Worm (Caenorhabditis elegans) whole organism, late embryonic: ENCODE results near the gene sap-49.

ENCODE experiments used
- C08G9.2 ChIP-seq: sonication (generic microtip); optimal IDR thresholded peaks from 2 replicates; lab custom pipeline; 2016; ENCODE audit warnings: mild to moderate bottlenecking, missing genetic modification characterization, moderate library complexity, missing compliant biosample characterization
- C38D4.7 ChIP-seq: fragments of 200-800 bp; sonication (Bioruptor generic); optimal IDR thresholded peaks from 2 replicates; lab custom pipeline; 2018; ENCODE audit warnings: mild to moderate bottlenecking, missing genetic modification characterization, moderate library complexity, missing compliant biosample characterization
- F13H6.1 ChIP-seq: sonication (generic microtip); optimal IDR thresholded peaks from 2 replicates; lab custom pipeline; 2016; ENCODE audit warnings: missing genetic modification characterization, missing compliant biosample characterization
- K02D7.2 ChIP-seq: sonication (generic microtip); optimal IDR thresholded peaks from 2 replicates; lab custom pipeline; 2017; ENCODE audit warnings: mild to moderate bottlenecking, missing genetic modification characterization, missing compliant biosample characterization
- T23F11.4 ChIP-seq: fragments of 200-800 bp; sonication (Bioruptor generic); optimal IDR thresholded peaks from 2 replicates; lab custom pipeline; 2018; ENCODE audit warnings: mild to moderate bottlenecking, missing genetic modification characterization, missing compliant biosample characterization
- Y22D7AL.16 ChIP-seq: sonication (generic microtip); optimal IDR thresholded peaks from 2 replicates; lab custom pipeline; 2016; ENCODE audit warnings: missing genetic modification characterization, missing compliant biosample characterization
- ceh-18 ChIP-seq: sonication (generic microtip); optimal IDR thresholded peaks from 2 replicates; lab custom pipeline; 2016; ENCODE audit warnings: missing genetic modification characterization, missing compliant biosample characterization
- ceh-19 ChIP-seq: fragments of 200-800 bp; sonication (Bioruptor generic); optimal IDR thresholded peaks from 2 replicates; lab custom pipeline; 2018; ENCODE audit warnings: mild to moderate bottlenecking, missing genetic modification characterization, missing compliant biosample characterization
- ceh-24 ChIP-seq: sonication (generic microtip); optimal IDR thresholded peaks from 2 replicates; lab custom pipeline; 2016; ENCODE audit warnings: mild to moderate bottlenecking, missing genetic modification characterization, missing compliant biosample characterization
- ceh-30 ChIP-seq: fragments of 150-350 bp; optimal IDR thresholded peaks from 2 replicates; lab custom pipeline; 2014; ENCODE audit warnings: missing biosample characterization, missing genetic modification characterization
- ceh-31 ChIP-seq: sonication (generic microtip); optimal IDR thresholded peaks from 2 replicates; lab custom pipeline; 2016; ENCODE audit warnings: missing genetic modification characterization, missing compliant biosample characterization
- ceh-34 ChIP-seq: sonication (generic microtip); optimal IDR thresholded peaks from 2 replicates; lab custom pipeline; 2016; ENCODE audit warnings: mild to moderate bottlenecking, missing genetic modification characterization, missing compliant biosample characterization
- ceh-48 ChIP-seq: sonication (generic microtip); optimal IDR thresholded peaks from 2 replicates; lab custom pipeline; 2016; ENCODE audit warnings: missing genetic modification characterization, inconsistent platforms, missing compliant biosample characterization
- ceh-9 ChIP-seq: sonication (generic microtip); optimal IDR thresholded peaks from 2 replicates; lab custom pipeline; 2016; ENCODE audit warnings: mild to moderate bottlenecking, missing genetic modification characterization, inconsistent platforms, missing compliant biosample characterization
- che-1 ChIP-seq: sonication (generic microtip); optimal IDR thresholded peaks from 2 replicates; lab custom pipeline; 2016; ENCODE audit warnings: mild to moderate bottlenecking, missing genetic modification characterization, missing compliant biosample characterization
- dmd-4 ChIP-seq: sonication (generic microtip); optimal IDR thresholded peaks from 2 replicates; lab custom pipeline; 2016; ENCODE audit warnings: borderline replicate concordance, missing genetic modification characterization, missing compliant biosample characterization
- dve-1 ChIP-seq: sonication (generic microtip); optimal IDR thresholded peaks from 2 replicates; lab custom pipeline; 2017; ENCODE audit warnings: antibody characterized with exemption, mild to moderate bottlenecking, missing genetic modification characterization, missing compliant biosample characterization
- fkh-10 ChIP-seq: fragments of 150-350 bp; optimal IDR thresholded peaks from 2 replicates; lab custom pipeline; 2014; ENCODE audit warnings: missing biosample characterization, missing genetic modification reagents, missing genetic modification characterization
- fkh-6 ChIP-seq: sonication (generic microtip); optimal IDR thresholded peaks from 2 replicates; lab custom pipeline; 2016; ENCODE audit warnings: missing genetic modification characterization, missing compliant biosample characterization
- gmeb-2 ChIP-seq: sonication (generic microtip); optimal IDR thresholded peaks from 2 replicates; lab custom pipeline; 2016; ENCODE audit warnings: missing genetic modification characterization, inconsistent platforms, missing compliant biosample characterization
- hlh-6 ChIP-seq: sonication (generic microtip); optimal IDR thresholded peaks from 2 replicates; lab custom pipeline; 2016; ENCODE audit warnings: missing genotype, missing genetic modification characterization, missing compliant biosample characterization
- hlh-8 ChIP-seq: sonication (generic microtip); optimal IDR thresholded peaks from 2 replicates; lab custom pipeline; 2016; ENCODE audit warnings: missing genotype, missing genetic modification characterization, missing compliant biosample characterization
- lin-11 ChIP-seq: fragments of 200-800 bp; sonication (Bioruptor generic); optimal IDR thresholded peaks from 2 replicates; lab custom pipeline; 2018; ENCODE audit warnings: mild to moderate bottlenecking, missing genetic modification characterization, missing compliant biosample characterization
- nhr-11 ChIP-seq: fragments of 150-350 bp; optimal IDR thresholded peaks from 2 replicates; lab custom pipeline; 2014; ENCODE audit warnings: missing biosample characterization, missing genetic modification characterization
- nhr-232 ChIP-seq: sonication (generic microtip); optimal IDR thresholded peaks from 2 replicates; lab custom pipeline; 2016; ENCODE audit warnings: missing genetic modification characterization, missing compliant biosample characterization
- npax-4 ChIP-seq: sonication (generic microtip); optimal IDR thresholded peaks from 2 replicates; lab custom pipeline; 2016; ENCODE audit warnings: missing genetic modification characterization, missing compliant biosample characterization
- odd-2 ChIP-seq: sonication (generic microtip); optimal IDR thresholded peaks from 2 replicates; lab custom pipeline; 2017; ENCODE audit warnings: antibody characterized with exemption, mild to moderate bottlenecking, missing genetic modification characterization, missing compliant biosample characterization
- pag-3 ChIP-seq: sonication (generic microtip); optimal IDR thresholded peaks from 2 replicates; lab custom pipeline; 2016; ENCODE audit warnings: missing compliant biosample characterization, missing genetic modification characterization, borderline replicate concordance
- pat-9 ChIP-seq: fragments of 200-800 bp; sonication (Bioruptor generic); optimal IDR thresholded peaks from 2 replicates; lab custom pipeline; 2018; ENCODE audit warnings: mild to moderate bottlenecking, missing genetic modification characterization, moderate library complexity, missing compliant biosample characterization
- pax-1 ChIP-seq: fragments of 150-350 bp; optimal IDR thresholded peaks from 2 replicates; lab custom pipeline; 2014; ENCODE audit warnings: missing biosample characterization, missing genetic modification characterization
- pha-4 ChIP-seq: fragments of 150-350 bp; optimal IDR thresholded peaks from 2 replicates; lab custom pipeline; 2018; ENCODE audit warnings: missing biosample characterization, missing genetic modification reagents, missing genetic modification characterization
- pqm-1 ChIP-seq: sonication (generic microtip); optimal IDR thresholded peaks from 2 replicates; lab custom pipeline; 2016; ENCODE audit warnings: missing genetic modification characterization, missing compliant biosample characterization
- pros-1 ChIP-seq: fragments of 150-350 bp; optimal IDR thresholded peaks from 2 replicates; lab custom pipeline; 2014; ENCODE audit warnings: missing biosample characterization, missing genetic modification reagents, missing genetic modification characterization
- sdc-2 ChIP-seq: sonication (generic microtip); optimal IDR thresholded peaks from 2 replicates; lab custom pipeline; 2016; ENCODE audit warnings: missing genotype, missing genetic modification characterization, missing compliant biosample characterization
- sox-2 ChIP-seq: fragments of 200-800 bp; sonication (Bioruptor generic); IDR thresholded peaks from 2 replicates; pipeline ENCODE4 v1.3.6; 2022; ENCODE audit warnings: missing genetic modification reagents, missing genetic modification characterization, missing compliant biosample characterization
- sox-4 ChIP-seq: sonication (generic microtip); optimal IDR thresholded peaks from 2 replicates; lab custom pipeline; 2017; ENCODE audit warnings: mild to moderate bottlenecking, missing genetic modification characterization, inconsistent platforms, missing compliant biosample characterization
- syd-9 ChIP-seq: sonication (generic microtip); optimal IDR thresholded peaks from 2 replicates; lab custom pipeline; 2016; ENCODE audit warnings: mild to moderate bottlenecking, missing genetic modification characterization, moderate library complexity, missing compliant biosample characterization
- tbx-2 ChIP-seq: sonication (generic microtip); optimal IDR thresholded peaks from 2 replicates; lab custom pipeline; 2016; ENCODE audit warnings: missing genetic modification characterization, missing compliant biosample characterization
- tbx-7 ChIP-seq: sonication (generic microtip); optimal IDR thresholded peaks from 2 replicates; lab custom pipeline; 2016; ENCODE audit warnings: missing genotype, missing genetic modification characterization, missing compliant biosample characterization
- ttx-3 ChIP-seq: sonication (generic microtip); optimal IDR thresholded peaks from 2 replicates; lab custom pipeline; 2016; ENCODE audit warnings: missing genetic modification reagents, missing genetic modification characterization, missing compliant biosample characterization
- unc-55 ChIP-seq: sonication (generic microtip); optimal IDR thresholded peaks from 2 replicates; lab custom pipeline; 2017; ENCODE audit warnings: missing biosample characterization, missing genetic modification reagents, missing genetic modification characterization
- unc-86 ChIP-seq: sonication (generic microtip); optimal IDR thresholded peaks from 2 replicates; lab custom pipeline; 2016; ENCODE audit warnings: missing genetic modification characterization, missing compliant biosample characterization
- ztf-16 ChIP-seq: sonication (generic microtip); optimal IDR thresholded peaks from 2 replicates; lab custom pipeline; 2017; ENCODE audit warnings: missing genetic modification characterization, missing compliant biosample characterization

sap-49 gene

ce11 chrII:8051330-8051729, 15.8 kb upstream of the sap-49 start:
- TF ChIP-seq fkh-6 (tag; lab: Kevin White, UChicago) (no peak), dve-1 (tag; lab: Kevin White, UChicago) (no peak), sox-4 (tag; lab: Kevin White, UChicago) (no peak), tbx-2 (tag; lab: Kevin White, UChicago) (no peak), Y22D7AL.16 (tag; lab: Kevin White, UChicago) (no peak), pag-3 (tag; lab: Kevin White, UChicago) (no peak), hlh-6 (no peak), pat-9 (tag; lab: Kevin White, UChicago) (no peak), ceh-31 (tag; lab: Kevin White, UChicago) (no peak), che-1 (no peak), sox-2 (no peak), C08G9.2 (tag; lab: Kevin White, UChicago) (no peak), syd-9 (tag; lab: Kevin White, UChicago) (no peak), pha-4 (tag; lab: Kevin White, UChicago) (no peak), pax-1 (tag; lab: Kevin White, UChicago) (no peak), odd-2 (tag; lab: Kevin White, UChicago) (no peak), npax-4 (tag; lab: Kevin White, UChicago) (no peak), dmd-4 (tag; lab: Kevin White, UChicago) (no peak), pros-1 (tag; lab: Kevin White, UChicago) (no peak), ceh-48 (tag; lab: Kevin White, UChicago) (no peak)

- TF ChIP-seq pqm-1 (tag; lab: Kevin White, UChicago), result no peak
- no peak for TF ChIP-seq unc-86
- no peak for TF ChIP-seq ceh-24 (tag; lab: Kevin White, UChicago)
- no peak for TF ChIP-seq ceh-19 (GFP tag; lab: Kevin White, UChicago)
- no peak for TF ChIP-seq ztf-16
- no peak for TF ChIP-seq ceh-9 (tag; lab: Kevin White, UChicago)
- no peak for TF ChIP-seq pat-9 (tag; lab: Kevin White, UChicago)
- no peak for TF ChIP-seq ceh-30 (tag; lab: Kevin White, UChicago)
- no peak for TF ChIP-seq ceh-48 (tag; lab: Kevin White, UChicago)
- TF ChIP-seq dmd-4 (tag; lab: Kevin White, UChicago), result no peak
- TF ChIP-seq fkh-10 (GFP tag; lab: Kevin White, UChicago), result no peak
- TF ChIP-seq ttx-3 (tag; lab: Kevin White, UChicago), result no peak
- no peak for TF ChIP-seq ceh-34 (tag; lab: Kevin White, UChicago)
- TF ChIP-seq tbx-7 (tag; lab: Kevin White, UChicago), result no peak
- TF ChIP-seq sox-2, result no peak
- no peak for TF ChIP-seq F13H6.1 (tag; lab: Kevin White, UChicago)
- TF ChIP-seq lin-11, result no peak
- TF ChIP-seq hlh-8 (tag; lab: Kevin White, UChicago), result no peak
These were observed 14.9 kb upstream of the sap-49 start, which contains the start of gene mtre-1 for ce11 chrII:8050477-8050876. mtre-1 (minus strand) TSS chrII:8050577.

- no peak for TF ChIP-seq gmeb-2 (tag; lab: Kevin White, UChicago)
- no peak for TF ChIP-seq sdc-2 (tag; lab: Kevin White, UChicago)
- TF ChIP-seq ceh-19 (GFP tag; lab: Kevin White, UChicago), result no peak
- no peak for TF ChIP-seq ceh-18 (tag; lab: Kevin White, UChicago)
- no peak for TF ChIP-seq lin-11
- TF ChIP-seq K02D7.2 (tag; lab: Kevin White, UChicago), result no peak
- no peak for TF ChIP-seq fkh-6 (tag; lab: Kevin White, UChicago)
- TF ChIP-seq unc-55 (GFP tag; lab: Kevin White, UChicago), result no peak
- no peak for TF ChIP-seq syd-9 (tag; lab: Kevin White, UChicago)
- no peak for TF ChIP-seq nhr-11
- no peak for TF ChIP-seq T23F11.4 (GFP tag; lab: Kevin White, UChicago)
- TF ChIP-seq nhr-232, result no peak
- no peak for TF ChIP-seq ceh-30 (tag; lab: Kevin White, UChicago)
- no peak for TF ChIP-seq ceh-48 (tag; lab: Kevin White, UChicago)
- no peak for TF ChIP-seq pqm-1 (tag; lab: Kevin White, UChicago)
- no peak for TF ChIP-seq C38D4.7 (GFP tag; lab: Kevin White, UChicago)
- TF ChIP-seq hlh-6, result no peak
These were observed 11.7 kb upstream of the sap-49 start, which contains the start of gene apn-1 for ce11 chrII:8047264-8047663. apn-1 (plus strand) TSS chrII:8047564.
